Fruit fly (Drosophila melanogaster) whole organism: ENCODE results near the gene jdp.

Experiments used
- CG8478 ChIP-seq: fragments of >200 bp; optimal IDR thresholded peaks from 2 replicates; lab custom pipeline; 2018; ENCODE audit warnings: inconsistent platforms
- Dll ChIP-seq: fragments of >200 bp; optimal IDR thresholded peaks from 2 replicates; lab custom pipeline; 2017
- pan ChIP-seq: fragments of >200 bp; optimal IDR thresholded peaks from 2 replicates; lab custom pipeline; 2017
- psq ChIP-seq: fragments of >200 bp; optimal IDR thresholded peaks from 2 replicates; lab custom pipeline; 2017

- TF ChIP-seq psq (lab: Kevin White, UChicago), result no peak
- no peak for TF ChIP-seq Dll (lab: Kevin White, UChicago)
- no peak for TF ChIP-seq pan (lab: Kevin White, UChicago)
- no peak for TF ChIP-seq CG8478
These were observed 50.5 kb downstream of the jdp start, which contains the start of gene spdo for dm6 chr3R:30476367-30476766.
